Worm (Caenorhabditis elegans) whole organism, L1 larva: ENCODE data around the gene C06B8.3.

Source experiments
- F16B12.6 ChIP-seq: fragments of 150-350 bp; optimal IDR thresholded peaks from 2 replicates; lab custom pipeline; 2014; ENCODE audit warnings: missing biosample characterization, missing genetic modification characterization
- Y116A8C.19 ChIP-seq: sonication (generic microtip); optimal IDR thresholded peaks from 2 replicates; lab custom pipeline; 2016; ENCODE audit warnings: missing compliant biosample characterization, missing genetic modification characterization, borderline replicate concordance
- aha-1 ChIP-seq: fragments of 150-350 bp; optimal IDR thresholded peaks from 2 replicates; lab custom pipeline; 2014; ENCODE audit warnings: missing biosample characterization, missing genetic modification characterization
- aly-2 ChIP-seq: fragments of 150-350 bp; optimal IDR thresholded peaks from 2 replicates; lab custom pipeline; 2014; ENCODE audit warnings: missing biosample characterization, missing genetic modification characterization
- blmp-1 ChIP-seq: fragments of 150-350 bp; optimal IDR thresholded peaks from 2 replicates; lab custom pipeline; 2014; ENCODE audit warnings: missing biosample characterization, missing genetic modification characterization
- ceh-63 ChIP-seq: fragments of 200-800 bp; sonication (Bioruptor generic); optimal IDR thresholded peaks from 2 replicates; lab custom pipeline; 2018; ENCODE audit warnings: mild to moderate bottlenecking, missing genetic modification characterization, missing compliant biosample characterization
- ceh-8 ChIP-seq: fragments of 200-800 bp; sonication (Bioruptor generic); optimal IDR thresholded peaks from 2 replicates; lab custom pipeline; 2018; ENCODE audit warnings: mild to moderate bottlenecking, missing genetic modification characterization, moderate library complexity, missing compliant biosample characterization
- ceh-82 ChIP-seq, 3 experiments: fragments of 150-350 bp in 1 of 3; sonication (generic microtip) in 2 of 3; optimal IDR thresholded peaks; 2 replicates each; lab custom pipeline; 2014 to 2017; ENCODE audit warnings: missing biosample characterization in 3 of 3, missing genetic modification characterization in 3 of 3
- ceh-88 ChIP-seq: fragments of 200-800 bp; sonication (Bioruptor generic); IDR thresholded peaks from 2 replicates; pipeline ENCODE4 v1.3.6; 2022; ENCODE audit warnings: missing genetic modification characterization, missing compliant biosample characterization
- ces-1 ChIP-seq: fragments of 150-350 bp; optimal IDR thresholded peaks from 2 replicates; lab custom pipeline; 2014; ENCODE audit warnings: missing biosample characterization, missing genetic modification reagents, missing genetic modification characterization
- dpl-1 ChIP-seq, 3 experiments: fragments of 150-350 bp in 2 of 3; sonication (generic microtip) in 1 of 3; optimal IDR thresholded peaks; 2 replicates each; lab custom pipeline; 2014 to 2017; ENCODE audit warnings: missing biosample characterization in 3 of 3, missing genetic modification characterization in 3 of 3, missing genetic modification reagents in 3 of 3
- dsc-1 ChIP-seq: sonication (generic microtip); optimal IDR thresholded peaks from 2 replicates; lab custom pipeline; 2016; ENCODE audit warnings: mild to moderate bottlenecking, missing genetic modification characterization, missing compliant biosample characterization
- efl-1 ChIP-seq, 4 experiments: fragments of 150-350 bp; optimal IDR thresholded peaks in 3 of 4; peaks in 1 of 4; 1 replicate in 1 of 4; 2 replicates in 3 of 4; lab custom pipeline; 2014; ENCODE audit warnings: missing biosample characterization in 2 of 4, missing genetic modification characterization in 2 of 4, missing genetic modification reagents in 2 of 4
- efl-3 ChIP-seq: fragments of 200-800 bp; sonication (Bioruptor generic); optimal IDR thresholded peaks from 2 replicates; lab custom pipeline; 2018; ENCODE audit warnings: mild to moderate bottlenecking, missing genetic modification characterization, missing compliant biosample characterization
- egl-27 ChIP-seq, 2 experiments: fragments of 150-350 bp in 1 of 2; sonication (generic microtip); optimal IDR thresholded peaks; 3 replicates each; lab custom pipeline; 2017 to 2018; ENCODE audit warnings: missing biosample characterization in 2 of 2, missing genetic modification characterization in 2 of 2, missing genetic modification reagents in 2 of 2
- elt-2 ChIP-seq: sonication (generic microtip); optimal IDR thresholded peaks from 2 replicates; lab custom pipeline; 2016; ENCODE audit warnings: missing genetic modification characterization, mild to moderate bottlenecking, inconsistent platforms, missing compliant biosample characterization, missing genetic modification reagents
- ets-5 ChIP-seq: fragments of 200-800 bp; sonication (Bioruptor generic); IDR thresholded peaks from 2 replicates; pipeline ENCODE4 v1.3.6; 2022; ENCODE audit warnings: missing genetic modification characterization, missing compliant biosample characterization
- fkh-10 ChIP-seq: sonication (generic microtip); optimal IDR thresholded peaks from 2 replicates; lab custom pipeline; 2017; ENCODE audit warnings: missing biosample characterization, missing genetic modification reagents, missing genetic modification characterization
- fkh-4 ChIP-seq: sonication (generic microtip); optimal IDR thresholded peaks from 2 replicates; lab custom pipeline; 2016; ENCODE audit warnings: missing compliant biosample characterization, missing genetic modification characterization, borderline replicate concordance
- fkh-8 ChIP-seq: sonication (generic microtip); optimal IDR thresholded peaks from 2 replicates; lab custom pipeline; 2016; ENCODE audit warnings: mild to moderate bottlenecking, missing genetic modification characterization, missing compliant biosample characterization
- fos-1 ChIP-seq: fragments of 150-350 bp; optimal IDR thresholded peaks from 2 replicates; lab custom pipeline; 2014; ENCODE audit warnings: missing biosample characterization, missing genetic modification characterization
- hpl-2 ChIP-seq: fragments of 150-350 bp; optimal IDR thresholded peaks from 2 replicates; lab custom pipeline; 2014; ENCODE audit warnings: missing biosample characterization, missing genetic modification reagents, missing genetic modification characterization
- irx-1 ChIP-seq: sonication (generic microtip); optimal IDR thresholded peaks from 2 replicates; lab custom pipeline; 2016; ENCODE audit warnings: missing genetic modification characterization, missing compliant biosample characterization
- lin-14 ChIP-seq: fragments of 200-800 bp; sonication (Bioruptor generic); optimal IDR thresholded peaks from 2 replicates; lab custom pipeline; 2018; ENCODE audit warnings: mild to moderate bottlenecking, missing genetic modification characterization, moderate library complexity, missing compliant biosample characterization
- lin-15B ChIP-seq: fragments of 150-350 bp; sonication (generic microtip); optimal IDR thresholded peaks from 3 replicates; lab custom pipeline; 2014; ENCODE audit warnings: missing biosample characterization, missing genetic modification characterization
- lin-35 ChIP-seq, 2 experiments: fragments of 150-350 bp; optimal IDR thresholded peaks; 2 replicates each; lab custom pipeline; 2014; ENCODE audit warnings: missing biosample characterization in 2 of 2, missing genetic modification characterization in 2 of 2, missing genetic modification reagents in 2 of 2
- lin-39 ChIP-seq: fragments of 150-350 bp; optimal IDR thresholded peaks from 2 replicates; lab custom pipeline; 2014; ENCODE audit warnings: missing biosample characterization, missing genetic modification reagents, missing genetic modification characterization
- lsy-2 ChIP-seq, 2 experiments: fragments of 150-350 bp; optimal IDR thresholded peaks; 2 replicates each; lab custom pipeline; 2014; ENCODE audit warnings: missing biosample characterization in 2 of 2, missing genetic modification characterization in 2 of 2
- mab-9 ChIP-seq: fragments of 200-800 bp; sonication (Bioruptor generic); IDR thresholded peaks from 2 replicates; pipeline ENCODE4 v1.3.6; 2022; ENCODE audit warnings: missing genetic modification reagents, missing genetic modification characterization, missing compliant biosample characterization
- mdl-1 ChIP-seq, 2 experiments: fragments of 150-350 bp; optimal IDR thresholded peaks; 2 replicates each; lab custom pipeline; 2014 to 2017; ENCODE audit warnings: missing biosample characterization in 2 of 2, missing genetic modification characterization in 2 of 2, inconsistent platforms in 1 of 2
- mep-1 ChIP-seq: fragments of 150-350 bp; optimal IDR thresholded peaks from 2 replicates; lab custom pipeline; 2014; ENCODE audit warnings: missing biosample characterization, missing genetic modification characterization
- nhr-19 ChIP-seq: fragments of 200-800 bp; sonication (Bioruptor generic); conservative IDR thresholded peaks from 2 replicates; pipeline ENCODE4 v1.3.6; 2022; ENCODE audit warnings: missing genetic modification characterization, missing compliant biosample characterization
- nhr-20 ChIP-seq: sonication (generic microtip); optimal IDR thresholded peaks from 2 replicates; lab custom pipeline; 2016; ENCODE audit warnings: mild to moderate bottlenecking, missing genetic modification characterization, missing compliant biosample characterization
- nhr-71 ChIP-seq: sonication (generic microtip); optimal IDR thresholded peaks from 2 replicates; lab custom pipeline; 2016; ENCODE audit warnings: mild to moderate bottlenecking, missing genetic modification characterization, moderate library complexity, missing compliant biosample characterization
- nhr-77 ChIP-seq: fragments of 150-350 bp; optimal IDR thresholded peaks from 2 replicates; lab custom pipeline; 2014; ENCODE audit warnings: missing biosample characterization, missing genetic modification characterization
- nhr-84 ChIP-seq: sonication (generic microtip); optimal IDR thresholded peaks from 2 replicates; lab custom pipeline; 2017; ENCODE audit warnings: missing biosample characterization, missing genetic modification characterization
- nhr-85 ChIP-seq: sonication (generic microtip); peaks from one replicate; lab custom pipeline; 2016; ENCODE audit warnings: missing genetic modification characterization, inconsistent platforms, missing compliant biosample characterization
- pag-3 ChIP-seq: sonication (generic microtip); optimal IDR thresholded peaks from 2 replicates; lab custom pipeline; 2017; ENCODE audit warnings: missing genetic modification characterization, mild to moderate bottlenecking, missing compliant biosample characterization, antibody characterized with exemption, borderline replicate concordance; ENCODE audit not compliant: insufficient read depth
- pax-3 ChIP-seq: fragments of 200-800 bp; sonication (Bioruptor generic); optimal IDR thresholded peaks from 2 replicates; lab custom pipeline; 2018; ENCODE audit warnings: mild to moderate bottlenecking, missing genetic modification characterization, moderate library complexity, missing compliant biosample characterization
- rnt-1 ChIP-seq: sonication (generic microtip); optimal IDR thresholded peaks from 2 replicates; lab custom pipeline; 2016; ENCODE audit warnings: mild to moderate bottlenecking, missing genetic modification characterization, moderate library complexity, missing compliant biosample characterization
- snpc-4 ChIP-seq: fragments of 150-350 bp; optimal IDR thresholded peaks from 2 replicates; lab custom pipeline; 2014; ENCODE audit warnings: missing biosample characterization, missing genetic modification characterization
- sox-4 ChIP-seq: sonication (generic microtip); optimal IDR thresholded peaks from 2 replicates; lab custom pipeline; 2016; ENCODE audit warnings: missing genetic modification characterization, missing compliant biosample characterization
- sup-37 ChIP-seq: fragments of 200-800 bp; sonication (Bioruptor generic); optimal IDR thresholded peaks from 2 replicates; lab custom pipeline; 2018; ENCODE audit warnings: mild to moderate bottlenecking, missing genetic modification characterization, missing compliant biosample characterization
- swsn-7 ChIP-seq: sonication (generic microtip); optimal IDR thresholded peaks from 2 replicates; lab custom pipeline; 2016; ENCODE audit warnings: missing genetic modification characterization, missing compliant biosample characterization
- unc-62 ChIP-seq: fragments of 150-350 bp; optimal IDR thresholded peaks from 2 replicates; lab custom pipeline; 2014; ENCODE audit warnings: missing biosample characterization, missing genetic modification reagents, missing genetic modification characterization
- vab-15 ChIP-seq: sonication (generic microtip); optimal IDR thresholded peaks from 2 replicates; lab custom pipeline; 2017; ENCODE audit warnings: missing genotype, mild to moderate bottlenecking, missing genetic modification characterization, missing compliant biosample characterization
- xbp-1 ChIP-seq: sonication (generic microtip); optimal IDR thresholded peaks from 2 replicates; lab custom pipeline; 2016; ENCODE audit warnings: missing genetic modification characterization, missing compliant biosample characterization
- zip-4 ChIP-seq: fragments of 200-800 bp; sonication (Bioruptor generic); optimal IDR thresholded peaks from 2 replicates; lab custom pipeline; 2018; ENCODE audit warnings: mild to moderate bottlenecking, missing genetic modification characterization, moderate library complexity, missing compliant biosample characterization
- ztf-11 ChIP-seq, 2 experiments: sonication (generic microtip); optimal IDR thresholded peaks; 2 replicates each; lab custom pipeline; 2016 to 2017; ENCODE audit warnings: missing genetic modification characterization in 2 of 2, missing biosample characterization in 1 of 2, missing compliant biosample characterization in 1 of 2
- ztf-4 ChIP-seq: fragments of 150-350 bp; optimal IDR thresholded peaks from 2 replicates; lab custom pipeline; 2014; ENCODE audit warnings: missing biosample characterization, missing genetic modification characterization

Gene C06B8.3

DNA sequence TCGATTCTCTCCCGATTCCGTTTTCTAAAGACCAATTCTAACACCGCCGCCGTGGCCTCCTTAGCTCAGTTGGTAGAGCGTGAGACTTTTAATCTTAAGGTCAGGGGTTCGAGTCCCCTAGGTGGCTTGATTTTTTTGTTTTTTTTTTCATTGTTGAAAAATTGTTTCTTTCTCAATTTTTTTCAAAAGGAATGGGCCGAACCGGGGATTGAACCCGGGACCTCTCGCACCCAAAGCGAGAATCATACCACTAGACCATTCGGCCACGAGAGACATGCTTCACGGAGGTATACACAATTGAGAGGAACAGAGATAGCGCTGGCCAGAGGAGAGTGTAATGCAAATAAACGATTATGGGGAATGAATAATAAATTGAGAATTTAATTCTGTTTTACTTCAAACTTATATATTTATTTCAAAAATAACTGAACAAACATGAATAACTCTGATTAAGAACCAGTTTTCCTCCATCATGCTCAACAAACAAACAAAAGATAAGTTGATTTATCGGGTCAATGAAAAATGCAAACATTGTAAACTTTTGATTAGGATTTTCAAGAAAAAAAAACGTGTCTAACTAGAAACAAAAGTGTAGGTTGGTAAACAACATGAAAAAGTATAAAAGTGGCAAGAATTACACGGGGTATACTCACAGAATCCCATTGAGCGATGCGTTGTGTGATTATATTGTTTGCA lies 19.3 kb downstream of the C06B8.3 start, which contains the start of gene pqn-71 (continued):
- peak; percentile 39 to 58 (median 48) for TF ChIP-seq dpl-1 (GFP tag; optimal IDR thresholded peaks at IDR 0.05; lab: Kevin White, UChicago)
- TF ChIP-seq xbp-1 (tag; lab: Kevin White, UChicago), result peak; percentile 65
- peak; percentile 56 for TF ChIP-seq rnt-1 (tag; lab: Kevin White, UChicago)
- no peak for TF ChIP-seq lsy-2 (tag; optimal IDR thresholded peaks at IDR 0.05; lab: Kevin White, UChicago)
- no peak for TF ChIP-seq nhr-84
- TF ChIP-seq nhr-20 (tag; lab: Kevin White, UChicago), result peak; percentile 85
- no peak for TF ChIP-seq ets-5 (GFP tag; lab: Robert Waterston, UW)
- peak; percentile 83 for TF ChIP-seq elt-2 (tag; lab: Kevin White, UChicago)
- TF ChIP-seq mab-9 (GFP tag; lab: Robert Waterston, UW), result 0 out of 2 replicates have a peak, but pooled peaks have one; percentile 8
- 0 out of 2 replicates have a peak, but pooled peaks have one; percentile 43 for TF ChIP-seq ceh-88 (GFP tag; lab: Robert Waterston, UW)
- TF ChIP-seq pag-3, result no peak
- TF ChIP-seq nhr-71 (tag; lab: Kevin White, UChicago), result peak; percentile 89
- TF ChIP-seq mdl-1 (tag; optimal IDR thresholded peaks at IDR 0.05; lab: Kevin White, UChicago), result peak in 1 of 2 experiments; percentile 51
- peak; percentile 32 for TF ChIP-seq blmp-1
- no peak for TF ChIP-seq fkh-10 (GFP tag; lab: Kevin White, UChicago)
- peak; percentile 45 for TF ChIP-seq sox-4 (tag; lab: Kevin White, UChicago)
- peak; percentile 42 to 75 for TF ChIP-seq lin-35 (GFP tag; optimal IDR thresholded peaks at IDR 0.05; lab: Kevin White, UChicago)
- TF ChIP-seq Y116A8C.19, result no peak
- TF ChIP-seq irx-1 (tag; lab: Kevin White, UChicago), result peak; percentile 74
- TF ChIP-seq ces-1, result no peak
- TF ChIP-seq lin-14 (GFP tag; lab: Kevin White, UChicago), result peak; percentile 77
- no peak for TF ChIP-seq egl-27 (tag; optimal IDR thresholded peaks at IDR 0.05; lab: Kevin White, UChicago)
- no peak for TF ChIP-seq ceh-63 (GFP tag; lab: Kevin White, UChicago)
- TF ChIP-seq nhr-19 (GFP tag; lab: Robert Waterston, UW), result peak; percentile 80
- TF ChIP-seq fos-1, result peak; percentile 47
- peak; percentile 88 for TF ChIP-seq mep-1
- peak; percentile 64 for TF ChIP-seq pax-3 (tag; lab: Kevin White, UChicago)
- no peak for TF ChIP-seq ceh-8 (GFP tag; lab: Kevin White, UChicago)
- TF ChIP-seq fkh-4, result no peak
- TF ChIP-seq aha-1 (tag; lab: Kevin White, UChicago), result no peak
- TF ChIP-seq snpc-4 (tag; lab: Kevin White, UChicago), result peak; percentile 55
- peak; percentile 78 for TF ChIP-seq swsn-7 (tag; lab: Kevin White, UChicago)
- peak in 1 of 2 experiments; percentile 38 for TF ChIP-seq ztf-11 (tag; optimal IDR thresholded peaks at IDR 0.05; lab: Kevin White, UChicago)
- peak; percentile 42 to 68 for TF ChIP-seq efl-1 (optimal IDR thresholded peaks at IDR 0.05; lab: Kevin White, UChicago)
- peak; percentile 42 to 96 for TF ChIP-seq efl-1 (GFP tag; optimal IDR thresholded peaks at IDR 0.05 in 1 of 2; lab: Kevin White, UChicago)
- peak; percentile 86 for TF ChIP-seq nhr-77 (tag; lab: Kevin White, UChicago)
- TF ChIP-seq zip-4 (GFP tag; lab: Kevin White, UChicago), result peak; percentile 33
- TF ChIP-seq lin-15B (tag; lab: Kevin White, UChicago), result no peak
- peak; percentile 86 for TF ChIP-seq nhr-85 (tag; lab: Kevin White, UChicago)
- TF ChIP-seq aly-2, result peak; percentile 39
- no peak for TF ChIP-seq ztf-4
- TF ChIP-seq sup-37 (GFP tag; lab: Kevin White, UChicago), result peak; percentile 41
- TF ChIP-seq dsc-1, result peak; percentile 79
- no peak for TF ChIP-seq unc-62
- peak; percentile 74 for TF ChIP-seq fkh-8 (tag; lab: Kevin White, UChicago)
- TF ChIP-seq hpl-2 (GFP tag; lab: Kevin White, UChicago), result peak; percentile 79
- TF ChIP-seq F16B12.6, result no peak
- TF ChIP-seq vab-15 (tag; lab: Kevin White, UChicago), result peak; percentile 2
- peak; percentile 22 for TF ChIP-seq efl-3 (GFP tag; lab: Kevin White, UChicago)
- no peak for TF ChIP-seq lin-39 (tag; lab: Kevin White, UChicago)
- peak; percentile 41 to 65 (median 50) for TF ChIP-seq ceh-82 (tag; optimal IDR thresholded peaks at IDR 0.05; lab: Kevin White, UChicago)
